Fruit fly (Drosophila melanogaster): ENCODE data around the gene CG7031.

The CG7031 gene

DNA sequence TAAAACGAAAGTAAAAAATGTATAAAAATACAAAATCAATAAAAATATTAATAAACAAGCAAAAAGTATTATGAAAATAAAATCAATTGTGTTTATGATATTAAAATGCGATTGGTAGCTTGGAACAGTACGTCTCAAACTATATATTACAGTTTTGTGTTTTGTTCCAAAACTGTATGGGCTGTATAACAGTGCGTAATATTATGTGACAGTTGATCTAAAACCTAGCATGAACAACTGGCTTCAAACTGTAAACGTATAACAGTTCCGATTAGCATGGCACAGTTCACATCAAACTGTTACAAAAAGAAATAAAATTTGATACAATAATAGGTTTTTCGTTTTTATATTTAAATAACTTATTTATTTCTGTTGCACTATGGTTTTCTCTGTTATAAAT, 10.1 kb upstream of the CG7031 start (continued):
- no peak for TF ChIP-seq CG2875 (GFP tag; optimal IDR thresholded peaks at IDR 0.05)
- no peak for TF ChIP-seq CkIIα-i1 (GFP tag; IDR thresholded peaks at IDR 0.05)
- peak; percentile 71; the same call in 1 of the 3 replicates for TF ChIP-seq CG6791 (GFP tag; IDR thresholded peaks at IDR 0.05; ENCODE audit: partially characterized antibody)
- no peak for TF ChIP-seq lab (GFP tag; optimal IDR thresholded peaks at IDR 0.05)
- no peak for TF ChIP-seq NFAT (GFP tag; IDR thresholded peaks at IDR 0.05)
- TF ChIP-seq Hey (tag; optimal IDR thresholded peaks at IDR 0.05) = no peak
- peak; percentile 53 for TF ChIP-seq HmgD (GFP tag; optimal IDR thresholded peaks at IDR 0.05)
- no peak for TF ChIP-seq sim (GFP tag; IDR thresholded peaks at IDR 0.05)
- TF ChIP-seq CG13296 (GFP tag; optimal IDR thresholded peaks at IDR 0.05) = no peak
- no peak for TF ChIP-seq al (GFP tag; IDR thresholded peaks at IDR 0.05)
- no peak for TF ChIP-seq ro (GFP tag; IDR thresholded peaks at IDR 0.05)
- no peak for TF ChIP-seq BEAF-32 (GFP tag; optimal IDR thresholded peaks at IDR 0.05)
- TF ChIP-seq Sry-β (GFP tag; optimal IDR thresholded peaks at IDR 0.05) = no peak
- no peak for TF ChIP-seq CG4820 (GFP tag; optimal IDR thresholded peaks at IDR 0.05)
- no peak for TF ChIP-seq jing (GFP tag; optimal IDR thresholded peaks at IDR 0.05)
- peak; percentile 68 for TF ChIP-seq CG11504 (tag; optimal IDR thresholded peaks at IDR 0.05)
- no peak for TF ChIP-seq Ravus (GFP tag; IDR thresholded peaks at IDR 0.05)
- no peak for TF ChIP-seq Rfx (GFP tag; IDR thresholded peaks at IDR 0.05)
- no peak for TF ChIP-seq bab2 (GFP tag; optimal IDR thresholded peaks at IDR 0.05)
- TF ChIP-seq seq (GFP tag; IDR thresholded peaks at IDR 0.05) = no peak
- no peak for TF ChIP-seq pho (GFP tag; optimal IDR thresholded peaks at IDR 0.05)
- no peak for TF ChIP-seq pros (GFP tag; optimal IDR thresholded peaks at IDR 0.05)
- TF ChIP-seq cato (GFP tag; optimal IDR thresholded peaks at IDR 0.05; ENCODE audit: borderline replicate concordance) = no peak
- no peak for TF ChIP-seq CG15514 (GFP tag; optimal IDR thresholded peaks at IDR 0.05)
- no peak for TF ChIP-seq CG9437 (GFP tag; optimal IDR thresholded peaks at IDR 0.05)
- TF ChIP-seq Hsf (GFP tag; optimal IDR thresholded peaks at IDR 0.05) = no peak
- peak; percentile 20 for TF ChIP-seq grn (GFP tag; optimal IDR thresholded peaks at IDR 0.05)
- peak; percentile 42 for TF ChIP-seq CoRest (tag; optimal IDR thresholded peaks at IDR 0.05)
- no peak for TF ChIP-seq dm (GFP tag; optimal IDR thresholded peaks at IDR 0.05)
- no peak for TF ChIP-seq trh (GFP tag; optimal IDR thresholded peaks at IDR 0.05)
- no peak for TF ChIP-seq esg (GFP tag; conservative IDR thresholded peaks at IDR 0.05)
- TF ChIP-seq CG3065 (GFP tag; optimal IDR thresholded peaks at IDR 0.05) = no peak
- peak; percentile 60 for TF ChIP-seq CG16813 (GFP tag; IDR thresholded peaks at IDR 0.05; ENCODE audit: partially characterized antibody)
- TF ChIP-seq Aef1 (GFP tag; IDR thresholded peaks at IDR 0.05) = no peak
- no peak for TF ChIP-seq sr (GFP tag; IDR thresholded peaks at IDR 0.05)
- TF ChIP-seq Nf-YA (GFP tag; IDR thresholded peaks at IDR 0.05) = no peak
- no peak for TF ChIP-seq dmrt99B (tag; optimal IDR thresholded peaks at IDR 0.05)
- TF ChIP-seq pita (GFP tag; optimal IDR thresholded peaks at IDR 0.05) = peak; percentile 70
- TF ChIP-seq CG6689 (GFP tag; IDR thresholded peaks at IDR 0.05) = no peak
- no peak for TF ChIP-seq CG10209 (GFP tag; optimal IDR thresholded peaks at IDR 0.05)
- no peak for TF ChIP-seq peb (GFP tag; IDR thresholded peaks at IDR 0.05)
- peak; percentile 73 for TF ChIP-seq Bgb (GFP tag; IDR thresholded peaks at IDR 0.05; ENCODE audit: partially characterized antibody)
- TF ChIP-seq CG4707 (GFP tag; optimal IDR thresholded peaks at IDR 0.05) = no peak
- TF ChIP-seq Hmr (GFP tag; optimal IDR thresholded peaks at IDR 0.05) = no peak
- no peak for TF ChIP-seq crc (GFP tag; optimal IDR thresholded peaks at IDR 0.05)
- TF ChIP-seq CG11696 (GFP tag; IDR thresholded peaks at IDR 0.05) = no peak
- peak; percentile 84 for TF ChIP-seq Tbp (GFP tag; optimal IDR thresholded peaks at IDR 0.05)
- no peak for TF ChIP-seq CG6175 (GFP tag; IDR thresholded peaks at IDR 0.05)
- TF ChIP-seq Bteb2 (GFP tag; optimal IDR thresholded peaks at IDR 0.05) = no peak
- no peak for TF ChIP-seq ATbp (GFP tag; optimal IDR thresholded peaks at IDR 0.05)
- no peak for TF ChIP-seq Adf1 (GFP tag; IDR thresholded peaks at IDR 0.05)
- no peak for TF ChIP-seq chn (GFP tag; optimal IDR thresholded peaks at IDR 0.05)
